Worm (Caenorhabditis elegans) whole organism, L2 larva: ENCODE results near the gene col-72.

Experiments
- elt-1 ChIP-seq: fragments of 150-350 bp; optimal IDR thresholded peaks from 2 replicates; lab custom pipeline; 2014; ENCODE audit warnings: missing biosample characterization, missing genetic modification characterization
- nhr-129 ChIP-seq: fragments of 150-350 bp; optimal IDR thresholded peaks from 2 replicates; lab custom pipeline; 2014; ENCODE audit warnings: missing biosample characterization, missing genetic modification characterization
- nhr-23 ChIP-seq: fragments of 150-350 bp; optimal IDR thresholded peaks from 2 replicates; lab custom pipeline; 2014; ENCODE audit warnings: missing biosample characterization, missing genetic modification reagents, missing genetic modification characterization

DNA sequence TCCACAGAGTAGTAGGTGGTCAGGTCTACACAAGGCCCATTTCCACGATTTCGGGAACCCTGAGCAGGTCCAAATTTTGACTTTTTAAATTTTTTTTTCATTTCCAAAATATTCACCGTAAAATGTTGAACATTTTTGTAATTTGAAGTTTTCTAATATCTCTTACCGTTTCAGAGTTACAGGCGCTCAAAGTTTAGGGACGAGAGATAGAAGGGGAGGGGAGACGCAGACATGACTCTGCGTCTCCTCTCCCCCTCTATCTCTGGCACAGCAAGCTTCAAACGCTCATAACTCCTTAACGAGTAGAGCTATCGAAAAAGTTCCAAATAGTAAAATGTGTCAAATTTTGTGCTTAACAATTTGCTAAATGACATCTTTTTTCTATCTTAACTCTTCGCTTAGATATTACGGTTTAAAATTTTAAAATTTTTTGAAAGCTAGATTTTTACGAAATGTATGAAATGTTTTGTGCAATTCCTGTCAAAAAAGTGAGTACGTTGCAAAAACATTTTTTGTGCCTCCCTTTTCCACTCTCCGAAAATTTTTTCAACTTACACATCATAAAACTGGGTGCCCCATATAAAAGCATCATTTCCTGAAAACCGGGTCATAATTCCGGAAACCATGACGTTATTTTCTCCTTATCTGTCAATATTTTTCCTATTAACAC lies 8.5 kb downstream of the col-72 start, which contains the start of the genes Y49F6B.14 and clec-125:
- TF ChIP-seq elt-1 (tag; lab: Kevin White, UChicago) (no peak), nhr-23 (tag; lab: Kevin White, UChicago) (no peak), nhr-129 (tag; lab: Kevin White, UChicago) (no peak)
